Worm (Caenorhabditis elegans) whole organism, L3 larva: ENCODE measurements around the gene mec-4.

Source experiments
- ZK546.5 ChIP-seq: sonication (generic microtip); optimal IDR thresholded peaks from 2 replicates; lab custom pipeline; 2017; ENCODE audit warnings: missing biosample characterization, missing genetic modification characterization
- elt-1 ChIP-seq: fragments of 150-350 bp; optimal IDR thresholded peaks from 2 replicates; lab custom pipeline; 2014; ENCODE audit warnings: missing biosample characterization, missing genetic modification characterization
- fkh-2 ChIP-seq: fragments of 150-350 bp; optimal IDR thresholded peaks from 2 replicates; lab custom pipeline; 2014; ENCODE audit warnings: missing biosample characterization, missing genetic modification reagents, missing genetic modification characterization
- fos-1 ChIP-seq: fragments of 150-350 bp; optimal IDR thresholded peaks from 2 replicates; lab custom pipeline; 2014; ENCODE audit warnings: missing biosample characterization, missing genetic modification characterization
- nhr-12 ChIP-seq: fragments of 150-350 bp; optimal IDR thresholded peaks from 2 replicates; lab custom pipeline; 2014; ENCODE audit warnings: missing biosample characterization, missing genetic modification characterization

DNA sequence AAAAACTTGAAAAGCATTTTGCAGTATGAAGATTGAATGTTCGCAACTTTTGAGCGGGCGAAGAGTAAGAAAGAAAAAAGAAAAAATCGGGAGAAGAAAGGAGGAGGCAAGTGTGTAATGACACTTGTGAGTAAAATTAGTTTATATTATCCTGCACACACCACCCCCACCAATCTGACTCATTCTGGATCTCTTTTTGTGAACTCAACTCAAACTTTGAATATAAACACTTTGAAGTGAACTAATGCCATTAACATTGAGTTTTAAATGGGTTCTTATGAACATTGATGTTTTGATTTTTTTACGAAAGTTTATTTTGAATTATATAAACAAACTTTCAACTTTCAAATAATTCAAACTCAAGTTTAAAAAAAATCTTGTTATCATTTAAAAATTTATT is 38.0 kb upstream of the mec-4 start, which contains the start of gene F41G4.8:
- TF ChIP-seq elt-1 (tag; lab: Kevin White, UChicago) (no peak), fos-1 (no peak), nhr-12 (tag; lab: Kevin White, UChicago) (no peak), ZK546.5 (no peak), fkh-2 (tag; lab: Kevin White, UChicago) (no peak)
